Fruit fly (Drosophila melanogaster) whole organism, pupa: ENCODE results near the gene bab1.

Source experiments
- CG8159 ChIP-seq: fragments of 200-800 bp; sonication (Bioruptor generic); optimal IDR thresholded peaks from 3 replicates; lab custom pipeline; 2018; ENCODE audit warnings: missing biosample characterization, mild to moderate bottlenecking, missing genetic modification characterization, moderate library complexity
- Pif1A ChIP-seq: fragments of 200-800 bp; sonication (Bioruptor generic); optimal IDR thresholded peaks from 3 replicates; lab custom pipeline; 2016; ENCODE audit warnings: missing biosample characterization, missing genetic modification characterization
- Snoo ChIP-seq: fragments of 200-800 bp; sonication (Bioruptor generic); optimal IDR thresholded peaks from 3 replicates; lab custom pipeline; 2017; ENCODE audit warnings: missing biosample characterization, mild to moderate bottlenecking, missing genetic modification characterization, inconsistent platforms

DNA sequence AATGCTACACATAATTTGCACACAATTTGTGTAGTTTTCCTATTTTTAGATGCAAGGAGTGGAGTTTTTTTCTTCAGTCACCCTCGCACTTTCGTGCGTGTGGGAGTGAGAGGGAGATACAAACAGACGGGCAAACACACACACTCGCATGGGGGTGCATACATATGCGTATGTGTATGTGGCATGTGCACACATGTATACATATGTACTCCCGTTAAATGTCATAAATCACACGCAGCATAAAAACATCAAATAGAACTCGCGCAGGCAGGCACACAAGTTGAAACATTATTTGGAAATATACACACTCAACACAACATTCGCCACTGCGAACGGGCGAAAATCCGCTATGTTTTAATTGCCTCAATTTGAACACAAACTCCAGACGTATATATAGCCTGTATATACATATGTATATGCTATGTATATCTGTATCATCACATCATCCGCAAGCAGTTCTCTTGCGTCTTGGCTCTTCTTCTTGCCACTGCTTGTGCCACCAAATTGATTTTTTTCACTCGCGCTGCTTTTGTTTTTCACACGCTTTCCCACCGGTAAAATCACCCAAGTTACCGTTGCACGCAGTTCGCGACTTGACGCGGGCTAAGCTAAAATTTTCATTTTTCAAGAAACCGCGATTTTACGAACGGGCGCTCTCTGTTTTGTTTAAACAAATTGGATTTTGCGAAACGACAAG lies 66.6 kb downstream of the bab1 start, which contains the start of the genes CG9205 and trio:
- TF ChIP-seq CG8159 (tag; lab: Kevin White, UChicago) (no peak), Snoo (tag; lab: Kevin White, UChicago) (no peak), Pif1A (no peak)
